Fruit fly (Drosophila melanogaster): ENCODE measurements around the gene CG9737.

The CG9737 gene

DNA sequence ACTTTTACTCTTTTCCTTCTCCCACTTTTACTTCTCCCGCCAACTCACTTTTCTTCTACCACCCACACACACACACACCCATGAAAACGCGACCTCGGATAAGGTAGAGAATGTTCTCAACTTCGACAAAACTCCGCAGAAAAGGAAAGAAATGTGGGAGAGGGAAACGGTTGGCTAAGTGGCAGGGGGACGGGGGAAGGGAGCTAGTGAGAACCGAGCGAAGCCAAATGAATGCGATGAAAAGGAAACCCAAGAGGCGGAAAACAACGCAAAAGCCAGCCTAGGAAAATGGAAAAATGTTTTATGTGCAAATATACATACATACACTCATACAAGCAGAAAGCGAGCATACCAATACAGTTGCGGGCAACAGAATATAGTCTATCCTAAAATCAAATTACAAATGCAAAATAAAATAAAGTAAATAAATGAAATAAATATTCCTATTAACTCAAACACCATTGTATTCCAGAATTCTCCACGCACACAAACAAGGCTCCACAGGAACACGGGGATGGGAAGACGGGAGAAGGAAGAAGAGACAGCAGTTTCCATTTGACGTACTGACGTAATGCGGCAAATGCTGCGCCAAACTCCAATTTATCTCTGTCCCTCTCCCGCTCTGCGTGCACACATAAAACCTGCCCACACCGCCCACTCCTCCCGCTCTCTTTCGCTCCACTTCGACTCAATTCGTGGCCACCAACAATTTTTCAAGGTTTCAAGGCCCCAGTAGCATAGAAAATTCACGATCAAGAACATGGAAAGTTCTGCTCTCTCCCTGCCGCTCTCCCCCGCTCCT, 27.4 kb upstream of the CG9737 start (continued):
- peak; percentile 59 for TF ChIP-seq achi (GFP tag; optimal IDR thresholded peaks at IDR 0.05)
- peak; percentile 34 for TF ChIP-seq CG8632 (GFP tag; optimal IDR thresholded peaks at IDR 0.05)
- TF ChIP-seq Blimp-1 (GFP tag; optimal IDR thresholded peaks at IDR 0.05): no peak
- TF ChIP-seq CG6276 (GFP tag; optimal IDR thresholded peaks at IDR 0.05): peak; percentile 52
- peak; percentile 6 for TF ChIP-seq CG31627 (GFP tag; optimal IDR thresholded peaks at IDR 0.05)
- TF ChIP-seq Eip93F (GFP tag; optimal IDR thresholded peaks at IDR 0.05): no peak
- peak; percentile 6 for TF ChIP-seq CG7368 (GFP tag; optimal IDR thresholded peaks at IDR 0.05)
- peak; percentile 63 for TF ChIP-seq Ets96B (tag; optimal IDR thresholded peaks at IDR 0.05)
- TF ChIP-seq Eip78C (GFP tag): peak; percentile 25
- TF ChIP-seq CG34406 (GFP tag; optimal IDR thresholded peaks at IDR 0.05): peak; percentile 2
- no peak for TF ChIP-seq net (GFP tag; optimal IDR thresholded peaks at IDR 0.05)
- TF ChIP-seq CG6792 (GFP tag; optimal IDR thresholded peaks at IDR 0.05): peak; percentile 3
- TF ChIP-seq esn (GFP tag; optimal IDR thresholded peaks at IDR 0.05): peak; percentile 48
- peak; percentile 2 for TF ChIP-seq Sox102F (GFP tag; optimal IDR thresholded peaks at IDR 0.05)
- peak; percentile 62 for TF ChIP-seq CG6163 (GFP tag; IDR thresholded peaks at IDR 0.05)
- TF ChIP-seq acj6 (GFP tag; optimal IDR thresholded peaks at IDR 0.05): peak; percentile 41
- TF ChIP-seq Hr38 (GFP tag; optimal IDR thresholded peaks at IDR 0.05): no peak
- TF ChIP-seq cyc (GFP tag; optimal IDR thresholded peaks at IDR 0.05): no peak
- TF ChIP-seq Sox14 (GFP tag; optimal IDR thresholded peaks at IDR 0.05): peak; percentile 34
- no peak for TF ChIP-seq eg (GFP tag; IDR thresholded peaks at IDR 0.05)
- no peak for TF ChIP-seq CG11294 (GFP tag; IDR thresholded peaks at IDR 0.05)
- no peak for TF ChIP-seq CG16779 (tag; optimal IDR thresholded peaks at IDR 0.05)
- TF ChIP-seq lz (GFP tag; optimal IDR thresholded peaks at IDR 0.05): peak; percentile 23
- TF ChIP-seq fd85E (GFP tag; optimal IDR thresholded peaks at IDR 0.05): no peak
- TF ChIP-seq CG4318 (GFP tag; optimal IDR thresholded peaks at IDR 0.05): peak; percentile 62

- TF ChIP-seq Gug (GFP tag; IDR thresholded peaks at IDR 0.05) (no peak), pdm3 (GFP tag; optimal IDR thresholded peaks at IDR 0.05) (peak; percentile 33), Lpt (GFP tag; optimal IDR thresholded peaks at IDR 0.05) (no peak), Eip75B (GFP tag; optimal IDR thresholded peaks at IDR 0.05) (peak; percentile 25), cyc (GFP tag; optimal IDR thresholded peaks at IDR 0.05) (peak; percentile 38), ss (GFP tag; optimal IDR thresholded peaks at IDR 0.05) (no peak), CG6163 (GFP tag; IDR thresholded peaks at IDR 0.05) (0 out of 3 replicates have a peak, but pooled peaks have one; percentile 29), CG6854 (GFP tag; optimal IDR thresholded peaks at IDR 0.05) (no peak), CG4318 (GFP tag; optimal IDR thresholded peaks at IDR 0.05) (no peak), lz (GFP tag; optimal IDR thresholded peaks at IDR 0.05) (peak; percentile 8), CG9139 (GFP tag; optimal IDR thresholded peaks at IDR 0.05) (no peak), OdsH (GFP tag; optimal IDR thresholded peaks at IDR 0.05) (peak; percentile 30), Eip78C (GFP tag) (peak; percentile 78), salr (GFP tag; optimal IDR thresholded peaks at IDR 0.05) (no peak), Smox (GFP tag; optimal IDR thresholded peaks at IDR 0.05) (peak; percentile 35), Blimp-1 (GFP tag; optimal IDR thresholded peaks at IDR 0.05) (no peak), Eip93F (GFP tag; optimal IDR thresholded peaks at IDR 0.05) (no peak), esn (GFP tag; optimal IDR thresholded peaks at IDR 0.05) (peak; percentile 47), Ets96B (tag; optimal IDR thresholded peaks at IDR 0.05) (peak; percentile 9), CG34406 (GFP tag; optimal IDR thresholded peaks at IDR 0.05) (peak; percentile 10), net (GFP tag; optimal IDR thresholded peaks at IDR 0.05) (peak; percentile 16), CG6808 (GFP tag; optimal IDR thresholded peaks at IDR 0.05) (no peak), topi (GFP tag; optimal IDR thresholded peaks at IDR 0.05) (peak; percentile 49), CG11294 (GFP tag; IDR thresholded peaks at IDR 0.05) (no peak), fkh (GFP tag; optimal IDR thresholded peaks at IDR 0.05) (no peak), CG10669 (GFP tag; optimal IDR thresholded peaks at IDR 0.05) (peak; percentile 0), acj6 (GFP tag; optimal IDR thresholded peaks at IDR 0.05) (peak; percentile 33), CG10631 (GFP tag; optimal IDR thresholded peaks at IDR 0.05) (peak; percentile 39), dsx (GFP tag; optimal IDR thresholded peaks at IDR 0.05; ENCODE audit: poor library complexity, severe bottlenecking) (peak; percentile 4), fd59A (GFP tag; optimal IDR thresholded peaks at IDR 0.05) (no peak), CG6276 (GFP tag; optimal IDR thresholded peaks at IDR 0.05) (no peak), CG7368 (GFP tag; optimal IDR thresholded peaks at IDR 0.05) (peak; percentile 50), CG8319 (GFP tag; optimal IDR thresholded peaks at IDR 0.05) (peak; percentile 31), vri (GFP tag; optimal IDR thresholded peaks at IDR 0.05) (no peak), Sox102F (GFP tag; optimal IDR thresholded peaks at IDR 0.05) (peak; percentile 13), fd85E (GFP tag; optimal IDR thresholded peaks at IDR 0.05) (no peak), CG3032 (tag; optimal IDR thresholded peaks at IDR 0.05) (no peak), Hr38 (GFP tag; optimal IDR thresholded peaks at IDR 0.05) (no peak), CG1621 (tag; optimal IDR thresholded peaks at IDR 0.05) (no peak)
Observed at dm6 chr3R:30268733-30269132, 25.6 kb upstream of the CG9737 start.

All from whole organism, prepupa.